Fruit fly (Drosophila melanogaster) whole organism, prepupa: ENCODE results near the gene CG43362.

Experiments used
- Blimp-1 ChIP-seq: fragments of 200-800 bp; sonication (Bioruptor generic); optimal IDR thresholded peaks from 3 replicates; lab custom pipeline; 2017; ENCODE audit warnings: missing biosample characterization, missing genetic modification characterization, mild to moderate bottlenecking, moderate library complexity, missing genetic modification reagents
- CG10631 ChIP-seq: fragments of 200-800 bp; sonication (Bioruptor generic); optimal IDR thresholded peaks from 2 replicates; lab custom pipeline; 2016; ENCODE audit warnings: missing biosample characterization, missing genetic modification characterization
- CG10669 ChIP-seq: fragments of 200-800 bp; sonication (Bioruptor generic); optimal IDR thresholded peaks from 3 replicates; lab custom pipeline; 2018; ENCODE audit warnings: missing biosample characterization, mild to moderate bottlenecking, missing genetic modification characterization, moderate library complexity
- CG15336 ChIP-seq: fragments of 200-800 bp; sonication (Bioruptor generic); IDR thresholded peaks from 2 replicates; pipeline ENCODE4 v1.3.6; 2022; ENCODE audit warnings: missing biosample characterization, missing genetic modification characterization
- CG16779 ChIP-seq: fragments of 200-800 bp; sonication (Bioruptor generic); optimal IDR thresholded peaks from 3 replicates; lab custom pipeline; 2017; ENCODE audit warnings: missing biosample characterization, mild to moderate bottlenecking, missing genetic modification characterization
- CG3032 ChIP-seq: fragments of 200-800 bp; optimal IDR thresholded peaks from 2 replicates; lab custom pipeline; 2019; ENCODE audit warnings: missing biosample characterization, mild to moderate bottlenecking, missing genetic modification characterization, moderate library complexity
- CG32006 ChIP-seq: fragments of 200-800 bp; sonication (Bioruptor generic); optimal IDR thresholded peaks from 3 replicates; lab custom pipeline; 2017; ENCODE audit warnings: missing biosample characterization, mild to moderate bottlenecking, missing genetic modification characterization
- CG34406 ChIP-seq: fragments of 200-800 bp; sonication (Bioruptor generic); optimal IDR thresholded peaks from 3 replicates; lab custom pipeline; 2016; ENCODE audit warnings: missing biosample characterization, missing genetic modification characterization
- CG3919 ChIP-seq: fragments of 200-800 bp; sonication (Bioruptor generic); optimal IDR thresholded peaks from 3 replicates; lab custom pipeline; 2016; ENCODE audit warnings: missing biosample characterization, missing genetic modification characterization
- CG4318 ChIP-seq: fragments of 200-800 bp; sonication (Bioruptor generic); optimal IDR thresholded peaks from 3 replicates; lab custom pipeline; 2017; ENCODE audit warnings: missing biosample characterization, mild to moderate bottlenecking, missing genetic modification characterization
- CG6163 ChIP-seq: fragments of 200-800 bp; sonication (Bioruptor generic); IDR thresholded peaks from 3 replicates; pipeline ENCODE4 v1.3.6; 2022; ENCODE audit warnings: missing biosample characterization, missing genetic modification characterization
- CG6276 ChIP-seq: fragments of 200-800 bp; sonication (Bioruptor generic); optimal IDR thresholded peaks from 2 replicates; lab custom pipeline; 2017; ENCODE audit warnings: missing biosample characterization, mild to moderate bottlenecking, missing genetic modification characterization
- CG6792 ChIP-seq: fragments of 200-800 bp; sonication (Bioruptor generic); optimal IDR thresholded peaks from 3 replicates; lab custom pipeline; 2016; ENCODE audit warnings: missing biosample characterization, missing genetic modification characterization
- CG6808 ChIP-seq: fragments of 200-800 bp; sonication (Bioruptor generic); optimal IDR thresholded peaks from 3 replicates; lab custom pipeline; 2017; ENCODE audit warnings: missing biosample characterization, missing genetic modification characterization, mild to moderate bottlenecking, moderate library complexity, missing genetic modification reagents
- CG6854 ChIP-seq: fragments of 200-800 bp; sonication (Bioruptor generic); optimal IDR thresholded peaks from 2 replicates; lab custom pipeline; 2017; ENCODE audit warnings: missing biosample characterization, mild to moderate bottlenecking, missing genetic modification characterization
- CG7368 ChIP-seq: fragments of 200-800 bp; sonication (Bioruptor generic); optimal IDR thresholded peaks from 3 replicates; lab custom pipeline; 2016; ENCODE audit warnings: missing biosample characterization, missing genetic modification characterization
- CG8119 ChIP-seq: fragments of 200-800 bp; sonication (Bioruptor generic); IDR thresholded peaks from 3 replicates; pipeline ENCODE4 v1.3.6; 2022; ENCODE audit warnings: missing biosample characterization, missing genetic modification characterization
- CG8319 ChIP-seq: fragments of 200-800 bp; sonication (Bioruptor generic); optimal IDR thresholded peaks from 3 replicates; lab custom pipeline; 2016; ENCODE audit warnings: missing biosample characterization, missing genetic modification characterization
- CG8632 ChIP-seq: fragments of 200-800 bp; sonication (Bioruptor generic); optimal IDR thresholded peaks from 3 replicates; lab custom pipeline; 2016; ENCODE audit warnings: missing biosample characterization, missing genetic modification characterization
- Eip75B ChIP-seq: fragments of 200-800 bp; sonication (Bioruptor generic); optimal IDR thresholded peaks from 3 replicates; lab custom pipeline; 2016; ENCODE audit warnings: missing biosample characterization, missing genetic modification characterization
- Eip93F ChIP-seq: fragments of 200-800 bp; sonication (Bioruptor generic); optimal IDR thresholded peaks from 2 replicates; lab custom pipeline; 2016; ENCODE audit warnings: missing biosample characterization, mild to moderate bottlenecking, missing genetic modification characterization
- Ets21C ChIP-seq: fragments of 200-800 bp; sonication (Bioruptor generic); optimal IDR thresholded peaks from 3 replicates; lab custom pipeline; 2016; ENCODE audit warnings: missing biosample characterization, missing genetic modification characterization
- Gug ChIP-seq: fragments of 200-800 bp; sonication (Bioruptor generic); IDR thresholded peaks from 2 replicates; pipeline ENCODE4 v1.3.6; 2022; ENCODE audit warnings: missing biosample characterization, missing genetic modification characterization
- Hr38 ChIP-seq: sonication (Bioruptor generic); optimal IDR thresholded peaks from 2 replicates; lab custom pipeline; 2016; ENCODE audit warnings: missing biosample characterization, missing genetic modification characterization
- Hr39 ChIP-seq: fragments of 200-800 bp; sonication (Bioruptor generic); optimal IDR thresholded peaks from 2 replicates; lab custom pipeline; 2016; ENCODE audit warnings: missing biosample characterization, missing genetic modification characterization
- Lpt ChIP-seq: fragments of 200-800 bp; sonication (Bioruptor generic); optimal IDR thresholded peaks from 3 replicates; lab custom pipeline; 2016; ENCODE audit warnings: missing biosample characterization, missing genetic modification characterization
- Met ChIP-seq: fragments of 200-800 bp; sonication (Bioruptor generic); optimal IDR thresholded peaks from 3 replicates; lab custom pipeline; 2016; ENCODE audit warnings: missing biosample characterization, missing genetic modification characterization
- OdsH ChIP-seq: fragments of 200-800 bp; sonication (Bioruptor generic); optimal IDR thresholded peaks from 3 replicates; lab custom pipeline; 2016; ENCODE audit warnings: missing biosample characterization, missing genetic modification characterization
- Smox ChIP-seq: fragments of 200-800 bp; sonication (Bioruptor generic); optimal IDR thresholded peaks from 3 replicates; lab custom pipeline; 2016; ENCODE audit warnings: missing biosample characterization, missing genetic modification characterization
- Sox102F ChIP-seq: fragments of 200-800 bp; sonication (Bioruptor generic); optimal IDR thresholded peaks from 2 replicates; lab custom pipeline; 2016; ENCODE audit warnings: missing biosample characterization, mild to moderate bottlenecking, missing genetic modification characterization
- Sox15 ChIP-seq: fragments of 200-800 bp; sonication (Bioruptor generic); optimal IDR thresholded peaks from 3 replicates; lab custom pipeline; 2016; ENCODE audit warnings: missing biosample characterization, missing genetic modification characterization
- achi ChIP-seq: fragments of 200-800 bp; sonication (Bioruptor generic); optimal IDR thresholded peaks from 3 replicates; lab custom pipeline; 2016; ENCODE audit warnings: missing biosample characterization, missing genetic modification characterization
- acj6 ChIP-seq: fragments of 200-800 bp; sonication (Bioruptor generic); optimal IDR thresholded peaks from 3 replicates; lab custom pipeline; 2016; ENCODE audit warnings: missing biosample characterization, missing genetic modification characterization
- cyc ChIP-seq: fragments of 200-800 bp; sonication (Bioruptor generic); optimal IDR thresholded peaks from 3 replicates; lab custom pipeline; 2016; ENCODE audit warnings: missing biosample characterization, missing genetic modification characterization
- dac ChIP-seq: fragments of 200-800 bp; sonication (Bioruptor generic); optimal IDR thresholded peaks from 2 replicates; lab custom pipeline; 2017; ENCODE audit warnings: missing biosample characterization, mild to moderate bottlenecking, missing genetic modification characterization
- eg ChIP-seq: fragments of 200-800 bp; sonication (Bioruptor generic); IDR thresholded peaks from 3 replicates; pipeline ENCODE4 v1.3.6; 2022; ENCODE audit warnings: missing biosample characterization, missing genetic modification characterization
- esn ChIP-seq: fragments of 200-800 bp; sonication (Bioruptor generic); optimal IDR thresholded peaks from 2 replicates; lab custom pipeline; 2016; ENCODE audit warnings: missing biosample characterization, mild to moderate bottlenecking, missing genetic modification characterization, moderate library complexity
- fd59A ChIP-seq: fragments of 200-800 bp; sonication (Bioruptor generic); optimal IDR thresholded peaks from 2 replicates; lab custom pipeline; 2017; ENCODE audit warnings: missing biosample characterization, mild to moderate bottlenecking, missing genetic modification characterization, missing genetic modification reagents
- fd85E ChIP-seq: fragments of 200-800 bp; sonication (Bioruptor generic); optimal IDR thresholded peaks from 3 replicates; lab custom pipeline; 2016; ENCODE audit warnings: missing biosample characterization, missing genetic modification characterization
- fkh ChIP-seq: fragments of 200-800 bp; sonication (Bioruptor generic); optimal IDR thresholded peaks from 3 replicates; lab custom pipeline; 2017; ENCODE audit warnings: missing biosample characterization, mild to moderate bottlenecking, missing genetic modification characterization, moderate library complexity
- net ChIP-seq: fragments of 200-800 bp; sonication (Bioruptor generic); optimal IDR thresholded peaks from 3 replicates; lab custom pipeline; 2016; ENCODE audit warnings: missing biosample characterization, missing genetic modification characterization
- pdm3 ChIP-seq: fragments of 200-800 bp; sonication (Bioruptor generic); optimal IDR thresholded peaks from 3 replicates; lab custom pipeline; 2016; ENCODE audit warnings: missing biosample characterization, missing genetic modification characterization
- salr ChIP-seq, 2 experiments: fragments of 200-800 bp; sonication (Bioruptor generic); optimal IDR thresholded peaks; 3 replicates each; lab custom pipeline; 2016 to 2018; ENCODE audit warnings: missing biosample characterization in 2 of 2, missing genetic modification characterization in 2 of 2, mild to moderate bottlenecking in 1 of 2
- spab ChIP-seq: fragments of 200-800 bp; sonication (Bioruptor generic); optimal IDR thresholded peaks from 2 replicates; lab custom pipeline; 2017; ENCODE audit warnings: missing biosample characterization, mild to moderate bottlenecking, missing genetic modification characterization, missing genetic modification reagents
- ss ChIP-seq, 2 experiments: fragments of 200-800 bp; sonication (Bioruptor generic); optimal IDR thresholded peaks; 2 replicates in 1 of 2; 3 replicates in 1 of 2; lab custom pipeline; 2017 to 2018; ENCODE audit warnings: mild to moderate bottlenecking in 2 of 2, missing biosample characterization in 2 of 2, missing genetic modification characterization in 2 of 2, moderate library complexity in 1 of 2
- svp ChIP-seq: fragments of 200-800 bp; sonication (Bioruptor generic); peaks from one replicate; lab custom pipeline; 2016; ENCODE audit warnings: missing biosample characterization, missing genetic modification characterization
- topi ChIP-seq: fragments of 200-800 bp; sonication (Bioruptor generic); optimal IDR thresholded peaks from 3 replicates; lab custom pipeline; 2016; ENCODE audit warnings: missing biosample characterization, missing genetic modification characterization
- vri ChIP-seq: fragments of 200-800 bp; sonication (Bioruptor generic); optimal IDR thresholded peaks from 3 replicates; lab custom pipeline; 2016; ENCODE audit warnings: missing biosample characterization, mild to moderate bottlenecking, missing genetic modification characterization

The CG43362 gene

dm6 chr2L:18328737-18329136, 37.5 kb upstream of the CG43362 start (continued):
- peak; percentile 58 for TF ChIP-seq Eip75B (GFP tag; lab: Kevin White, UChicago)
- no peak for TF ChIP-seq svp
- no peak for TF ChIP-seq fd59A (GFP tag; lab: Kevin White, UChicago)
- no peak for TF ChIP-seq fkh (GFP tag; lab: Kevin White, UChicago)
- peak; percentile 16 for TF ChIP-seq CG16779 (tag; lab: Kevin White, UChicago)
- peak; percentile 75 for TF ChIP-seq Gug (GFP tag; lab: Robert Waterston, UW)
- TF ChIP-seq esn, result peak; percentile 65
- peak; percentile 51 for TF ChIP-seq net (GFP tag; lab: Kevin White, UChicago)
- peak; percentile 42 for TF ChIP-seq Hr39
- TF ChIP-seq Blimp-1 (GFP tag; lab: Kevin White, UChicago), result no peak
- peak; percentile 71 for TF ChIP-seq CG6792 (GFP tag; lab: Kevin White, UChicago)
- TF ChIP-seq Met, result peak; percentile 45
- TF ChIP-seq, all 60 proteins: peak for 47

- TF ChIP-seq fkh (GFP tag; lab: Kevin White, UChicago) (peak; percentile 89), esn (peak; percentile 55), CG6163 (GFP tag; lab: Robert Waterston, UW) (peak; percentile 90), CG32006 (GFP tag; lab: Kevin White, UChicago) (peak; percentile 43), topi (peak; percentile 57), net (GFP tag; lab: Kevin White, UChicago) (peak; percentile 88), acj6 (GFP tag; lab: Kevin White, UChicago) (peak; percentile 32), Lpt (GFP tag; lab: Kevin White, UChicago) (peak; percentile 5), CG6854 (GFP tag; lab: Kevin White, UChicago) (peak; percentile 83), Blimp-1 (GFP tag; lab: Kevin White, UChicago) (peak; percentile 40), ss (GFP tag; optimal IDR thresholded peaks at IDR 0.05; lab: Kevin White, UChicago) (peak; percentile 93 to 96), Smox (peak; percentile 39), Ets21C (GFP tag; lab: Kevin White, UChicago) (no peak), CG10631 (GFP tag; lab: Kevin White, UChicago) (peak; percentile 44), salr (GFP tag; optimal IDR thresholded peaks at IDR 0.05; lab: Kevin White, UChicago) (peak; percentile 46 to 74), CG3032 (tag; lab: Kevin White, UChicago) (peak; percentile 77), CG10669 (GFP tag; lab: Kevin White, UChicago) (peak; percentile 79), Hr39 (peak; percentile 5), CG8119 (GFP tag; lab: Robert Waterston, UW) (peak; percentile 76), CG8632 (peak; percentile 78), dac (GFP tag; lab: Kevin White, UChicago) (no peak), CG6792 (GFP tag; lab: Kevin White, UChicago) (peak; percentile 62), Sox15 (GFP tag; lab: Kevin White, UChicago) (no peak), pdm3 (peak; percentile 67), CG3919 (GFP tag; lab: Kevin White, UChicago) (peak; percentile 55), cyc (GFP tag; lab: Kevin White, UChicago) (peak; percentile 4), Eip93F (peak; percentile 12), spab (GFP tag; lab: Kevin White, UChicago) (peak; percentile 87), CG16779 (tag; lab: Kevin White, UChicago) (peak; percentile 75), Hr38 (GFP tag; lab: Kevin White, UChicago) (no peak), CG7368 (GFP tag; lab: Kevin White, UChicago) (peak; percentile 62), Sox102F (GFP tag; lab: Kevin White, UChicago) (peak; percentile 74), CG4318 (GFP tag; lab: Kevin White, UChicago) (no peak), OdsH (GFP tag; lab: Kevin White, UChicago) (peak; percentile 53), Gug (GFP tag; lab: Robert Waterston, UW) (no peak), CG8319 (GFP tag; lab: Kevin White, UChicago) (peak; percentile 56), fd85E (GFP tag; lab: Kevin White, UChicago) (peak; percentile 49), Met (peak; percentile 70), achi (GFP tag; lab: Kevin White, UChicago) (peak; percentile 71), vri (GFP tag; lab: Kevin White, UChicago) (peak; percentile 78), svp (peak; percentile 52), CG6808 (peak; percentile 91), CG15336 (GFP tag; lab: Robert Waterston, UW) (peak; percentile 65), CG34406 (GFP tag; lab: Kevin White, UChicago) (peak; percentile 83), eg (GFP tag; lab: Robert Waterston, UW) (peak; percentile 80; the same call in 2 of the 3 replicates), CG6276 (GFP tag; lab: Kevin White, UChicago) (peak; percentile 80)
Observed at dm6 chr2L:18327592-18328078, 36.4 kb upstream of the CG43362 start.
